Fruit fly (Drosophila melanogaster): Measurements from ENCODE around the gene CG7557.

Gene CG7557

DNA sequence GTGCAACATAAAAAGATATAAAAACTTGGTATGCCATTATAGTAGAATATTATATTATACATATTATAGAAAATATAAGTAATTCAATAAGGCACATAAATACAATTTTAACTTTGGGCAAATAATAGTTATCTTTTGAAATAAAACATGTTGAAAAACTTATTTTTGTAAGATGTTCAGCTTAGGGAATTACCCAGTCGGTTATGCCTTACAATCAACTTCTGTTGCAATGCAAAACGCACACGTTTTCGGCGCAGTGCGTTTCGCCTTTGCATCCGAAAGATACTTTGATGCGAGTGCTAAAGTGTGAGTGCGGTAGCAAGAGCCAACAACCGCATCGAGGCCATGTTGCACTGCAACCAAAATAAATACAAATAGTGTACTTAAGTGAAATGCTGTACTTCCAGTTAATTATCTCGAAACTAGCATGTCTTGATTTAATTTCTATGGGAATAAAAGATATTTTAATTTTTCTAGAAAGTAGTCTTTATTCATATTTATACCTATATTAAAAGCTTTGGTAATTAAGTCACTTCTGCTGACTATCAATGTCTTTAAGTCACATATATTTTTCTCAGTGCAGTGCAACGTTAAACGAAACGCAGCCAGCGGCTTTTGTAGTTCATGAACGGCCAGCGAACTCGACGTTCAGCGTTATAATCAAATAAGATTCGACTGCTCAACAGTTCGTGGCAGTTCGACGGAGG is 2.2 kb downstream of the CG7557 start (continued):
- no peak for TF ChIP-seq fkh (GFP tag; optimal IDR thresholded peaks at IDR 0.05)
- peak; percentile 74 to 84 for TF ChIP-seq ss (GFP tag; optimal IDR thresholded peaks at IDR 0.05)
- TF ChIP-seq topi (GFP tag; optimal IDR thresholded peaks at IDR 0.05), result peak; percentile 77
- peak; percentile 93 for TF ChIP-seq Lpt (GFP tag; optimal IDR thresholded peaks at IDR 0.05)
- peak; percentile 93 for TF ChIP-seq Eip75B (GFP tag; optimal IDR thresholded peaks at IDR 0.05)
- TF ChIP-seq CG11902 (GFP tag; optimal IDR thresholded peaks at IDR 0.05), result peak; percentile 23
- peak; percentile 91 for TF ChIP-seq CG6808 (GFP tag; optimal IDR thresholded peaks at IDR 0.05)
- peak; percentile 42 for TF ChIP-seq CG6854 (GFP tag; optimal IDR thresholded peaks at IDR 0.05)
- TF ChIP-seq CG8119 (GFP tag; IDR thresholded peaks at IDR 0.05), result peak; percentile 91
- TF ChIP-seq Eip78C (GFP tag), result peak; percentile 98
- TF ChIP-seq CG11294 (GFP tag; IDR thresholded peaks at IDR 0.05), result peak; percentile 82
- TF ChIP-seq CG4318 (GFP tag; optimal IDR thresholded peaks at IDR 0.05), result peak; percentile 67
- TF ChIP-seq CG9139 (GFP tag; optimal IDR thresholded peaks at IDR 0.05), result peak; percentile 71
- peak; percentile 45 for TF ChIP-seq Ets21C (GFP tag; optimal IDR thresholded peaks at IDR 0.05)
- peak; percentile 53 for TF ChIP-seq CG1621 (tag; optimal IDR thresholded peaks at IDR 0.05)
- TF ChIP-seq OdsH (GFP tag; optimal IDR thresholded peaks at IDR 0.05), result peak; percentile 41
- TF ChIP-seq Hr4 (GFP tag; optimal IDR thresholded peaks at IDR 0.05), result peak; percentile 89
- peak; percentile 72 for TF ChIP-seq Gug (GFP tag; IDR thresholded peaks at IDR 0.05)
- peak; percentile 39 for TF ChIP-seq acj6 (GFP tag; optimal IDR thresholded peaks at IDR 0.05)
- TF ChIP-seq Blimp-1 (GFP tag; optimal IDR thresholded peaks at IDR 0.05), result peak; percentile 3
- TF ChIP-seq CG15336 (GFP tag; IDR thresholded peaks at IDR 0.05), result peak; percentile 91
- TF ChIP-seq fd59A (GFP tag; optimal IDR thresholded peaks at IDR 0.05), result peak; percentile 61
- TF ChIP-seq CG8319 (GFP tag; optimal IDR thresholded peaks at IDR 0.05), result peak; percentile 51
- TF ChIP-seq CG6792 (GFP tag; optimal IDR thresholded peaks at IDR 0.05), result peak; percentile 67
- TF ChIP-seq Hr39 (GFP tag; optimal IDR thresholded peaks at IDR 0.05), result peak; percentile 49
- peak; percentile 80 for TF ChIP-seq CG11762 (GFP tag; optimal IDR thresholded peaks at IDR 0.05; ENCODE audit: insufficient read depth)
- TF ChIP-seq CG10631 (GFP tag; optimal IDR thresholded peaks at IDR 0.05), result peak; percentile 80
- TF ChIP-seq CG7368 (GFP tag; optimal IDR thresholded peaks at IDR 0.05), result peak; percentile 74
- peak; percentile 79 for TF ChIP-seq Ets96B (tag; optimal IDR thresholded peaks at IDR 0.05)
- no peak for TF ChIP-seq Hr38 (GFP tag; optimal IDR thresholded peaks at IDR 0.05)
- TF ChIP-seq salr (GFP tag; optimal IDR thresholded peaks at IDR 0.05), result peak in 1 of 2 experiments; percentile 74
- peak; percentile 81 for TF ChIP-seq CG10669 (GFP tag; optimal IDR thresholded peaks at IDR 0.05)
- TF ChIP-seq CG6163 (GFP tag; IDR thresholded peaks at IDR 0.05), result peak; percentile 80
- TF ChIP-seq pdm3 (GFP tag; optimal IDR thresholded peaks at IDR 0.05), result peak; percentile 76
- peak; percentile 70 for TF ChIP-seq Sox14 (GFP tag; optimal IDR thresholded peaks at IDR 0.05)
- peak; percentile 22 for TF ChIP-seq vri (GFP tag; optimal IDR thresholded peaks at IDR 0.05)

DNA sequence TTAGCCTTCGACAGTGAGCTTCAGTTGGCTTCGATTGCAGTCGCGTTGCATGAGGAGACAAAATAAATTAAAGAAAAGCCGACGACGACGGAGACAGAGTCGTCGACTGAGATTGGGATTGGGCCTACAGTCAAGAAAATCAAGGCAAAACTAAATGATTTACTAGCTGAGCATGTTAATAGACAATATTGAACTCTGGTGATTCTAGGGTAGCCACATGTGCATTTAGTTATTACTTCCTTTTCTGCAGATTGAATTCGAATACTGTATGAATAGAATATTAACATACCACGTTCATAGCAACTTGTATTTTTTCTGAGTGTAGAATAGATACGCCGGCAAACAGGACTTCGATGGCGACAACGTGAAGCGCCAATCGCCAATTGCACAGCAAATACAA is 3.4 kb downstream of the CG7557 start:
- TF ChIP-seq CG31627 (GFP tag; optimal IDR thresholded peaks at IDR 0.05) (no peak), Blimp-1 (GFP tag; optimal IDR thresholded peaks at IDR 0.05) (no peak), CG6792 (GFP tag; optimal IDR thresholded peaks at IDR 0.05) (peak; percentile 31), Eip78C (GFP tag) (peak; percentile 92), CG32006 (GFP tag; optimal IDR thresholded peaks at IDR 0.05) (peak; percentile 85), esn (GFP tag; optimal IDR thresholded peaks at IDR 0.05) (no peak), svp (GFP tag) (no peak), CG8119 (GFP tag; IDR thresholded peaks at IDR 0.05) (peak; percentile 87), CG8632 (GFP tag; optimal IDR thresholded peaks at IDR 0.05) (peak; percentile 8), CG11762 (GFP tag; optimal IDR thresholded peaks at IDR 0.05; ENCODE audit: insufficient read depth) (peak; percentile 17), Smox (GFP tag; optimal IDR thresholded peaks at IDR 0.05) (no peak), dac (GFP tag; optimal IDR thresholded peaks at IDR 0.05) (peak; percentile 85), CG15336 (GFP tag; IDR thresholded peaks at IDR 0.05) (peak; percentile 89), CG6276 (GFP tag; optimal IDR thresholded peaks at IDR 0.05) (peak; percentile 80), acj6 (GFP tag; optimal IDR thresholded peaks at IDR 0.05) (peak; percentile 23), lz (GFP tag; optimal IDR thresholded peaks at IDR 0.05) (no peak), CG3032 (tag; optimal IDR thresholded peaks at IDR 0.05) (peak; percentile 55), CG4318 (GFP tag; optimal IDR thresholded peaks at IDR 0.05) (peak; percentile 78), CG6854 (GFP tag; optimal IDR thresholded peaks at IDR 0.05) (no peak), vri (GFP tag; optimal IDR thresholded peaks at IDR 0.05) (no peak), CG7368 (GFP tag; optimal IDR thresholded peaks at IDR 0.05) (no peak), CG9139 (GFP tag; optimal IDR thresholded peaks at IDR 0.05) (no peak), Hr39 (GFP tag; optimal IDR thresholded peaks at IDR 0.05) (no peak), CG1621 (tag; optimal IDR thresholded peaks at IDR 0.05) (peak; percentile 58), salr (GFP tag; optimal IDR thresholded peaks at IDR 0.05) (peak in 1 of 2 experiments; percentile 56), Sox15 (GFP tag; optimal IDR thresholded peaks at IDR 0.05) (no peak), Ets96B (tag; optimal IDR thresholded peaks at IDR 0.05) (peak; percentile 64), CG6808 (GFP tag; optimal IDR thresholded peaks at IDR 0.05) (peak; percentile 57), OdsH (GFP tag; optimal IDR thresholded peaks at IDR 0.05) (peak; percentile 61), Lpt (GFP tag; optimal IDR thresholded peaks at IDR 0.05) (peak; percentile 63), CG10631 (GFP tag; optimal IDR thresholded peaks at IDR 0.05) (peak; percentile 52)

All from whole organism, prepupa.